Worm (Caenorhabditis elegans): Measurements from ENCODE around the gene C49F5.3.
A peak's percentile ranks its signal among the peaks of the same experiment; 100 is the strongest.

The C49F5.3 gene

DNA sequence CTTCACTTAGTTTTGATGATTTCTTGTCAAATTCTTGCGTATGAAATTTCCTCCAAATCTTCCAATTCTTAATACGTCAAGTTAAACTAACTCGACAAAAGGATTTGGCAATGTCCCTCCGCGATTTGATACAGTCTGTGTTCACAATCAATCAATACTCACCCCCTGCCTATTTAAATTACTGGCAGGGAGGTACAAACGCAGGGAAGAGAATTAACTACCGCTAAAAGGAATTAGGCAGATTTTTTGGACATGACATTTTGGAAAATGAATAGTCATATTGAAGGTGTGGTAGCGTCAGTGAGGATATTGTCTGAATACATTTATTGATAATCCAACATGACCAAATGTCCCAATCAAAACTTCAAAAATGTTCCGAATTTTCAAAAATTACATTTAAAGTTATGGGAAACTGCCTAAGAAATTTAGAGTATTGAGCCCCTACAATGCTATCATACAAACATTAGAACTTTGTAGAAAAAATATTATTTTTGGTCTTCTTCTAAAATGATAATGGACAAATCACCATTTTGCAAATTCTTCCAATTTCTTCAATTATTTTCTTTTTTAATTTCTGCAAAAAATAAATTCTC, 46.0 kb downstream of the C49F5.3 start (continued):
- peak; percentile 97 for TF ChIP-seq nhr-85 (tag)
- peak; percentile 98 for TF ChIP-seq swsn-7 (tag; optimal IDR thresholded peaks at IDR 0.05)
- peak; percentile 93 for TF ChIP-seq lir-3 (tag; optimal IDR thresholded peaks at IDR 0.05; ENCODE audit: poor library complexity)
- TF ChIP-seq nhr-47 (tag; optimal IDR thresholded peaks at IDR 0.05) = peak; percentile 99
- peak; percentile 95 for TF ChIP-seq fkh-8 (tag; optimal IDR thresholded peaks at IDR 0.05)
- TF ChIP-seq egl-27 (tag; optimal IDR thresholded peaks at IDR 0.05) = peak; percentile 81 to 98
- TF ChIP-seq lin-35 (GFP tag; optimal IDR thresholded peaks at IDR 0.05) = peak; percentile 65 to 93
- TF ChIP-seq unc-62 (GFP tag; optimal IDR thresholded peaks at IDR 0.05) = no peak
- TF ChIP-seq mab-9 (GFP tag; IDR thresholded peaks at IDR 0.05) = peak; percentile 92
- peak; percentile 78 for TF ChIP-seq mef-2 (tag; optimal IDR thresholded peaks at IDR 0.05)
- peak; percentile 94 for TF ChIP-seq elt-2 (tag; optimal IDR thresholded peaks at IDR 0.05)
- peak; percentile 98 for TF ChIP-seq lin-39 (tag; optimal IDR thresholded peaks at IDR 0.05)
- TF ChIP-seq efl-1 (optimal IDR thresholded peaks at IDR 0.05) = peak; percentile 85 to 89
- TF ChIP-seq efl-1 (GFP tag; optimal IDR thresholded peaks at IDR 0.05 in 1 of 2) = peak; percentile 48 to 97
- TF ChIP-seq efl-3 (GFP tag; optimal IDR thresholded peaks at IDR 0.05) = peak; percentile 92
- TF ChIP-seq nhr-20 (tag; optimal IDR thresholded peaks at IDR 0.05) = peak; percentile 98
- TF ChIP-seq pax-3 (tag; optimal IDR thresholded peaks at IDR 0.05) = peak; percentile 92
- TF ChIP-seq nhr-12 (tag; optimal IDR thresholded peaks at IDR 0.05) = peak; percentile 81
- peak; percentile 99 for TF ChIP-seq ceh-8 (GFP tag; optimal IDR thresholded peaks at IDR 0.05)
- peak; percentile 51 to 66 (median 58) for TF ChIP-seq dpl-1 (GFP tag; optimal IDR thresholded peaks at IDR 0.05)
- TF ChIP-seq ztf-4 (tag; optimal IDR thresholded peaks at IDR 0.05) = peak; percentile 99
- TF ChIP-seq F16B12.6 (tag; optimal IDR thresholded peaks at IDR 0.05) = peak; percentile 66
- peak; percentile 97 for TF ChIP-seq nhr-237 (tag; optimal IDR thresholded peaks at IDR 0.05)
- peak; percentile 80 for TF ChIP-seq pqm-1 (tag; optimal IDR thresholded peaks at IDR 0.05)
- TF ChIP-seq unc-130 (tag; optimal IDR thresholded peaks at IDR 0.05) = peak; percentile 10
- peak; percentile 97 for TF ChIP-seq lin-13 (GFP tag; optimal IDR thresholded peaks at IDR 0.05)
- TF ChIP-seq ceh-63 (GFP tag; optimal IDR thresholded peaks at IDR 0.05) = peak; percentile 96
- TF ChIP-seq fkh-4 (tag; optimal IDR thresholded peaks at IDR 0.05; ENCODE audit: borderline replicate concordance) = peak; percentile 92
- TF ChIP-seq mep-1 (tag; optimal IDR thresholded peaks at IDR 0.05) = peak; percentile 100
- TF ChIP-seq ztf-11 (tag; optimal IDR thresholded peaks at IDR 0.05) = peak; percentile 90 to 93
- no peak for TF ChIP-seq ets-5 (GFP tag; IDR thresholded peaks at IDR 0.05)
- peak; percentile 76 for TF ChIP-seq unc-98 (GFP tag; IDR thresholded peaks at IDR 0.05)

ce11 chrX:11934933-11935332, 48.5 kb downstream of the C49F5.3 start:
- TF ChIP-seq ceh-8 (GFP tag; optimal IDR thresholded peaks at IDR 0.05) = no peak
- no peak for TF ChIP-seq efl-3 (GFP tag; optimal IDR thresholded peaks at IDR 0.05)
- no peak for TF ChIP-seq nhr-11 (tag; optimal IDR thresholded peaks at IDR 0.05)
- no peak for TF ChIP-seq sox-4 (tag; optimal IDR thresholded peaks at IDR 0.05)
- TF ChIP-seq egl-13 (tag; optimal IDR thresholded peaks at IDR 0.05) = peak; percentile 6
- peak; percentile 24 to 64 for TF ChIP-seq lin-35 (GFP tag; optimal IDR thresholded peaks at IDR 0.05)
- TF ChIP-seq nhr-237 (tag; optimal IDR thresholded peaks at IDR 0.05) = no peak
- peak; percentile 11 to 24 for TF ChIP-seq efl-1 (optimal IDR thresholded peaks at IDR 0.05)
- TF ChIP-seq efl-1 (GFP tag; optimal IDR thresholded peaks at IDR 0.05 in 1 of 2) = peak in 1 of 2 experiments; percentile 91
- peak; percentile 67 for TF ChIP-seq dsc-1 (tag; optimal IDR thresholded peaks at IDR 0.05)
- no peak for TF ChIP-seq ama-1 (optimal IDR thresholded peaks at IDR 0.05)
- TF ChIP-seq skn-1 (tag; optimal IDR thresholded peaks at IDR 0.05) = peak; percentile 43
- TF ChIP-seq fkh-8 (tag; optimal IDR thresholded peaks at IDR 0.05) = peak; percentile 41
- no peak for TF ChIP-seq zag-1 (tag; optimal IDR thresholded peaks at IDR 0.05)
- no peak for TF ChIP-seq Y116A8C.19 (tag; optimal IDR thresholded peaks at IDR 0.05; ENCODE audit: borderline replicate concordance)
- no peak for TF ChIP-seq aly-2 (tag; optimal IDR thresholded peaks at IDR 0.05)
- TF ChIP-seq aha-1 (tag; optimal IDR thresholded peaks at IDR 0.05) = no peak
- TF ChIP-seq sptf-1 (tag; optimal IDR thresholded peaks at IDR 0.05) = no peak
- TF ChIP-seq nhr-85 (tag) = no peak
- no peak for TF ChIP-seq lin-15B (tag; optimal IDR thresholded peaks at IDR 0.05)
- no peak for TF ChIP-seq ets-5 (GFP tag; IDR thresholded peaks at IDR 0.05)
- no peak for TF ChIP-seq unc-62 (GFP tag; optimal IDR thresholded peaks at IDR 0.05)
- peak; percentile 71 for TF ChIP-seq nhr-19 (GFP tag; conservative IDR thresholded peaks at IDR 0.05)
- TF ChIP-seq lin-13 (GFP tag; optimal IDR thresholded peaks at IDR 0.05) = no peak
- TF ChIP-seq nhr-76 (tag; optimal IDR thresholded peaks at IDR 0.05) = no peak
- TF ChIP-seq unc-98 (GFP tag; IDR thresholded peaks at IDR 0.05) = no peak
- no peak for TF ChIP-seq mab-9 (GFP tag; IDR thresholded peaks at IDR 0.05)
- TF ChIP-seq C16A3.4 (tag; optimal IDR thresholded peaks at IDR 0.05) = peak; percentile 57
- TF ChIP-seq ceh-90 (tag; optimal IDR thresholded peaks at IDR 0.05) = no peak
- TF ChIP-seq egl-27 (tag; optimal IDR thresholded peaks at IDR 0.05) = no peak
- no peak; the same call in 1 of the 2 replicates for TF ChIP-seq grh-1 (GFP tag; IDR thresholded peaks at IDR 0.05)
- no peak for TF ChIP-seq zip-4 (GFP tag; optimal IDR thresholded peaks at IDR 0.05)
- TF ChIP-seq fkh-10 (GFP tag; optimal IDR thresholded peaks at IDR 0.05) = peak; percentile 43

Measured in whole organism, L1 larva.